Fruit fly (Drosophila melanogaster): ENCODE measurements around the gene lost.
A peak's percentile ranks its signal among the peaks of the same experiment; 100 is the strongest.

lost gene

DNA sequence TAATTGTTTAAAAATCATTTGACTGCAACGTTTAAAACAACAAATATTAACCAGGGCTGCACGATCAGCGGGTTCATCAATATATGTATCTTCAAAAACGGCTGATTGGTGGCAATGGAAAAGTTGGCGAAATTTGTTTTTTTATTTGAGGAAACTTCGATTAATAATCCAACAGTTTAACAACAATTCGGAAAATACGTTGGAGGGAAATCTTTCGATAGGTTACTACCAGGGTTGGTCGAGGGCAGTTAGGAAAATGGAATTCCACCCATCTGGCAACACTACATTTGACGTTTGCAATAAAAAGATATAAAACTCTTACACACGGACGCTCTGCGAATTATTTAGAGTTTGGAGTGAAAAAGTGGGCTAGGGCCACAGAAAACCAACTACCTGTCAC is 34.2 kb downstream of the lost start, which contains the start of the genes Lipt2 and CG14650 (continued):
- TF ChIP-seq CG12299 (tag; optimal IDR thresholded peaks at IDR 0.05): peak; percentile 62
- TF ChIP-seq az2 (GFP tag; optimal IDR thresholded peaks at IDR 0.05): peak; percentile 47
- TF ChIP-seq CG4282 (GFP tag; optimal IDR thresholded peaks at IDR 0.05): peak; percentile 32
- TF ChIP-seq Opbp (GFP tag; IDR thresholded peaks at IDR 0.05; ENCODE audit: partially characterized antibody): peak; percentile 59; the same call in 2 of the 3 replicates
- TF ChIP-seq amos (GFP tag; IDR thresholded peaks at IDR 0.05; ENCODE audit: partially characterized antibody): peak; percentile 65
- TF ChIP-seq Camta (GFP tag; optimal IDR thresholded peaks at IDR 0.05): peak; percentile 40
- peak; percentile 46 for TF ChIP-seq CG34376 (GFP tag; optimal IDR thresholded peaks at IDR 0.05)
- 0 out of 2 replicates have a peak, but pooled peaks have one; percentile 18 for TF ChIP-seq CG32772 (GFP tag; IDR thresholded peaks at IDR 0.05)
- TF ChIP-seq vfl (GFP tag; optimal IDR thresholded peaks at IDR 0.05): peak; percentile 12
- no peak; the same call in 1 of the 2 replicates for TF ChIP-seq Atf6 (GFP tag; IDR thresholded peaks at IDR 0.05)
- peak; percentile 60 for TF ChIP-seq ind (GFP tag; optimal IDR thresholded peaks at IDR 0.05)
- TF ChIP-seq fd96Cb (tag; optimal IDR thresholded peaks at IDR 0.05): peak; percentile 16
- TF ChIP-seq Myb (GFP tag; optimal IDR thresholded peaks at IDR 0.05): peak; percentile 92
- TF ChIP-seq ems (GFP tag; optimal IDR thresholded peaks at IDR 0.05): peak; percentile 48
- peak; percentile 47 for TF ChIP-seq CG17359 (tag; optimal IDR thresholded peaks at IDR 0.05)
- TF ChIP-seq ase (GFP tag; IDR thresholded peaks at IDR 0.05): no peak
- peak; percentile 58 for TF ChIP-seq bab2 (GFP tag; optimal IDR thresholded peaks at IDR 0.05)
- TF ChIP-seq Meics (GFP tag; optimal IDR thresholded peaks at IDR 0.05): no peak
- TF ChIP-seq H15 (GFP tag; IDR thresholded peaks at IDR 0.05): no peak
- TF ChIP-seq cwo (GFP tag; optimal IDR thresholded peaks at IDR 0.05): no peak
- peak; percentile 49; the same call in 2 of the 3 replicates for TF ChIP-seq CG34224 (GFP tag; IDR thresholded peaks at IDR 0.05; ENCODE audit: partially characterized antibody)
- peak; percentile 63 for TF ChIP-seq Aef1 (GFP tag; IDR thresholded peaks at IDR 0.05)
- TF ChIP-seq Sry-δ (GFP tag; optimal IDR thresholded peaks at IDR 0.05): peak; percentile 80
- peak; percentile 74 for TF ChIP-seq CG30403 (GFP tag; optimal IDR thresholded peaks at IDR 0.05)
- peak; percentile 54 for TF ChIP-seq repo (GFP tag; optimal IDR thresholded peaks at IDR 0.05)
- TF ChIP-seq emc (GFP tag; optimal IDR thresholded peaks at IDR 0.05): peak; percentile 34
- TF ChIP-seq Xrp1 (GFP tag; IDR thresholded peaks at IDR 0.05): 0 out of 2 replicates have a peak, but pooled peaks have one; percentile 36
- TF ChIP-seq her (GFP tag; optimal IDR thresholded peaks at IDR 0.05): peak; percentile 53
- TF ChIP-seq Taf1 (GFP tag; IDR thresholded peaks at IDR 0.05): no peak
- TF ChIP-seq Abd-B (GFP tag; optimal IDR thresholded peaks at IDR 0.05): no peak
- peak; percentile 49; the same call in 1 of the 2 replicates for TF ChIP-seq NFAT (GFP tag; IDR thresholded peaks at IDR 0.05)
- TF ChIP-seq CG2116 (GFP tag; optimal IDR thresholded peaks at IDR 0.05): peak; percentile 96
- TF ChIP-seq wdn (GFP tag; IDR thresholded peaks at IDR 0.05): peak; percentile 55; the same call in 1 of the 2 replicates
- peak; percentile 66 for TF ChIP-seq Rfx (GFP tag; IDR thresholded peaks at IDR 0.05)
- peak; percentile 93 for TF ChIP-seq YL-1 (GFP tag; optimal IDR thresholded peaks at IDR 0.05)
- peak; percentile 28 for TF ChIP-seq H2.0 (GFP tag; IDR thresholded peaks at IDR 0.05)
- peak; percentile 49; the same call in 1 of the 3 replicates for TF ChIP-seq CG6791 (GFP tag; IDR thresholded peaks at IDR 0.05; ENCODE audit: partially characterized antibody)
- TF ChIP-seq CG32767 (GFP tag; IDR thresholded peaks at IDR 0.05): no peak
- TF ChIP-seq ken (GFP tag; IDR thresholded peaks at IDR 0.05): no peak
- no peak for TF ChIP-seq CG3407 (GFP tag; optimal IDR thresholded peaks at IDR 0.05)
- peak; percentile 41 for TF ChIP-seq CG33557 (GFP tag; optimal IDR thresholded peaks at IDR 0.05)
- peak; percentile 85 for TF ChIP-seq CG13624 (GFP tag; optimal IDR thresholded peaks at IDR 0.05)
- no peak for TF ChIP-seq nau (GFP tag; optimal IDR thresholded peaks at IDR 0.05)
- no peak for TF ChIP-seq CG11398 (GFP tag; optimal IDR thresholded peaks at IDR 0.05)
- TF ChIP-seq da (GFP tag; optimal IDR thresholded peaks at IDR 0.05): no peak
- no peak for TF ChIP-seq onecut (GFP tag; IDR thresholded peaks at IDR 0.05)
- peak; percentile 60 for TF ChIP-seq CG2712 (tag; optimal IDR thresholded peaks at IDR 0.05)
- TF ChIP-seq gce (GFP tag; IDR thresholded peaks at IDR 0.05): no peak
- 0 out of 4 replicates have a peak, but pooled peaks have one; percentile 46 for TF ChIP-seq Gug (GFP tag; IDR thresholded peaks at IDR 0.05)
- peak; percentile 56 for TF ChIP-seq Doc3 (GFP tag; IDR thresholded peaks at IDR 0.05; ENCODE audit: partially characterized antibody)
- TF ChIP-seq Hand (GFP tag; optimal IDR thresholded peaks at IDR 0.05): no peak

Data from whole organism, embryonic.